Worm (Caenorhabditis elegans): ENCODE data around the gene cogc-8.

cogc-8 gene

ce11 chrIV:255379-255857, 15.2 kb downstream of the cogc-8 start, which contains the start of gene rcat-1 (continued):
- TF ChIP-seq aly-2 (tag; optimal IDR thresholded peaks at IDR 0.05) (no peak), ces-1 (GFP tag; optimal IDR thresholded peaks at IDR 0.05) (no peak), ztf-11 (tag; optimal IDR thresholded peaks at IDR 0.05) (no peak), sdz-12 (GFP tag; optimal IDR thresholded peaks at IDR 0.05) (no peak), lim-7 (GFP tag; IDR thresholded peaks at IDR 0.05) (no peak)

DNA sequence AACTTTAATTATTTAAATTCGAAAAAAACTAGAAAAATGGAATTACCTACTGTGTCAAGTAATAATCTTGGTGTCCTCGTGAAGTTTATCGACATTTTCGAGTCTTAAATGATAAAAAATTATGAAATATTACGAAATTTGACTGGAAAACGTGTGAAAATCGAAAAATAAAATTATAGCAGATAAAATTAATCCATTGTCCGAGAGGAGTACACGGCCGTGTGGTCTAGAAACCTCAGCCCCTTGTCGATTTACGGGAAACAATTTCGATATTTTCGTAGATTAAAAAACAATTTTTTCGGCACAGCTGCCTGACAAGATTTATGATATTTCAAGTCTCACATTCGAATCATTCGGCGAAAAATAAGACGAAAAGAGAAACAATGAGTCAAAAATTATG, 16.8 kb downstream of the cogc-8 start, which contains the start of gene R02D3.8:
Gene R02D3.8, minus strand, starts transcription at position 109 of the 400 bp plus-strand sequence.
- TF ChIP-seq lsy-2 (tag; optimal IDR thresholded peaks at IDR 0.05) (peak in 1 of 2 experiments; percentile 63), ZK546.5 (tag; optimal IDR thresholded peaks at IDR 0.05) (no peak), unc-130 (GFP tag; optimal IDR thresholded peaks at IDR 0.05) (peak; percentile 4), lin-13 (GFP tag; optimal IDR thresholded peaks at IDR 0.05) (no peak), lin-38 (GFP tag; IDR thresholded peaks at IDR 0.05) (peak; percentile 38), R02D3.7 (tag; optimal IDR thresholded peaks at IDR 0.05) (peak; percentile 98), nhr-111 (GFP tag; optimal IDR thresholded peaks at IDR 0.05) (no peak), mes-2 (tag; optimal IDR thresholded peaks at IDR 0.05; ENCODE audit: poor library complexity, severe bottlenecking) (peak; percentile 94), hlh-30 (tag; optimal IDR thresholded peaks at IDR 0.05; ENCODE audit: insufficient read depth) (no peak), ceh-20 (GFP tag; IDR thresholded peaks at IDR 0.05) (no peak), daf-16 (GFP tag; optimal IDR thresholded peaks at IDR 0.05) (no peak), daf-16 (tag; optimal IDR thresholded peaks at IDR 0.05) (peak; percentile 29), ztf-7 (tag; optimal IDR thresholded peaks at IDR 0.05) (peak; percentile 3), mxl-2 (GFP tag; conservative IDR thresholded peaks at IDR 0.05) (no peak), dpl-1 (GFP tag; optimal IDR thresholded peaks at IDR 0.05) (peak; percentile 56), daf-12 (tag; optimal IDR thresholded peaks at IDR 0.05) (no peak), hif-1 (tag; optimal IDR thresholded peaks at IDR 0.05) (peak in 1 of 2 experiments; percentile 73), ceh-62 (tag; optimal IDR thresholded peaks at IDR 0.05) (no peak), unc-62 (GFP tag; optimal IDR thresholded peaks at IDR 0.05 in 1 of 2) (peak in 1 of 2 experiments; percentile 14), unc-62 (tag; optimal IDR thresholded peaks at IDR 0.05) (no peak), attf-4 (tag; optimal IDR thresholded peaks at IDR 0.05) (no peak), Y5F2A.4 (GFP tag; optimal IDR thresholded peaks at IDR 0.05) (no peak), dve-1 (tag; optimal IDR thresholded peaks at IDR 0.05; ENCODE audit: insufficient read depth) (peak; percentile 59), duxl-1 (tag; optimal IDR thresholded peaks at IDR 0.05; ENCODE audit: poor library complexity) (peak; percentile 27), nhr-28 (tag; optimal IDR thresholded peaks at IDR 0.05) (peak; percentile 17)

DNA sequence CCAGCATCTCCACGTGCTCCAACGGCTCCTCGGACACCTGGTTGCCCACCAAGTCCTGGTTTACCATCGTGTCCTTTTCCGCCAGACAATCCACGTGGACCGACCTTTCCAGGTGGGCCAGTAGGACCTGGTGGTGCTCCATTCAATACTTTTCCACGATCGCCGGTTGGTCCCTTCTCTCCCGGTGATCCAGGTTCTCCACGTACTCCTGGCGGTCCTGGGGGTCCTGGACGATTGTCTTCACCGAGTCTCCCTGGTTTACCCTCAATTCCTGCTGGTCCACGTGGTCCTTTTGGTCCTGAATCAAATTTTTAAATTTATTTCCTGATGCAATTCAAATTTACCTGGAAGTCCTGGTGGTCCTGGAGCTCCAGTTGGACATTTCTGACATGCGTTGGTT, 18.1 kb downstream of the cogc-8 start:
- TF ChIP-seq snpc-1.2 (GFP tag; IDR thresholded peaks at IDR 0.05) (no peak), set-16 (GFP tag; IDR thresholded peaks at IDR 0.05) (peak; percentile 64), D1046.2 (GFP tag; IDR thresholded peaks at IDR 0.05) (no peak)

ce11 chrIV:259142-259541, 18.9 kb downstream of the cogc-8 start, which contains the start of gene dpy-9:
Gene dpy-9, minus strand, starts transcription at chrIV:259204.
- TF ChIP-seq F26F4.8 (GFP tag; conservative IDR thresholded peaks at IDR 0.05) (no peak), nhr-77 (tag; optimal IDR thresholded peaks at IDR 0.05) (no peak), nhr-42 (GFP tag; IDR thresholded peaks at IDR 0.05) (no peak), daf-19 (GFP tag; conservative IDR thresholded peaks at IDR 0.05) (no peak), zip-2 (tag; optimal IDR thresholded peaks at IDR 0.05) (no peak), nhr-41 (GFP tag; IDR thresholded peaks at IDR 0.05) (no peak), spr-3 (GFP tag; optimal IDR thresholded peaks at IDR 0.05) (no peak), php-3 (GFP tag; IDR thresholded peaks at IDR 0.05) (no peak), ceh-62 (tag; optimal IDR thresholded peaks at IDR 0.05) (no peak), lin-39 (tag; optimal IDR thresholded peaks at IDR 0.05) (no peak), nhr-11 (tag; optimal IDR thresholded peaks at IDR 0.05) (no peak), spr-1 (tag; optimal IDR thresholded peaks at IDR 0.05) (no peak), lin-15B (tag; optimal IDR thresholded peaks at IDR 0.05) (no peak), F10B5.3 (tag; optimal IDR thresholded peaks at IDR 0.05) (no peak)

Measured in whole organism, L4 larva.